Worm (Caenorhabditis elegans) whole organism, L2 larva: ENCODE results near the gene ZK507.1.

Experiments used
- R02D3.7 ChIP-seq: fragments of 150-350 bp; optimal IDR thresholded peaks from 2 replicates; lab custom pipeline; 2014; ENCODE audit warnings: missing biosample characterization, missing genetic modification characterization
- ama-1 ChIP-seq: fragments of 150-350 bp; optimal IDR thresholded peaks from 2 replicates; lab custom pipeline; 2018; ENCODE audit warnings: inconsistent platforms
- nhr-11 ChIP-seq: fragments of 150-350 bp; optimal IDR thresholded peaks from 2 replicates; lab custom pipeline; 2014; ENCODE audit warnings: missing biosample characterization, missing genetic modification characterization
- nhr-12 ChIP-seq: fragments of 150-350 bp; optimal IDR thresholded peaks from 2 replicates; lab custom pipeline; 2014; ENCODE audit warnings: missing biosample characterization, missing genetic modification characterization
- ztf-11 ChIP-seq: sonication (generic microtip); optimal IDR thresholded peaks from 2 replicates; lab custom pipeline; 2017; ENCODE audit warnings: missing biosample characterization, missing genetic modification characterization

ce11 chrIII:9054414-9055147 lies 46.5 kb downstream of the ZK507.1 start, which contains the start of gene cls-2:
- no peak for TF ChIP-seq nhr-12 (tag; lab: Kevin White, UChicago)
- no peak for TF ChIP-seq ama-1
- TF ChIP-seq ztf-11 (tag; lab: Kevin White, UChicago): no peak
- TF ChIP-seq nhr-11 (tag; lab: Kevin White, UChicago): no peak
- no peak for TF ChIP-seq R02D3.7 (tag; lab: Kevin White, UChicago)
